Worm (Caenorhabditis elegans) whole organism, L4 larva: ENCODE data around the gene mvk-1.

ENCODE experiments used
- F37D6.2 ChIP-seq: sonication (generic microtip); optimal IDR thresholded peaks from 2 replicates; lab custom pipeline; 2016; ENCODE audit warnings: mild to moderate bottlenecking, missing genetic modification characterization, missing compliant biosample characterization
- ZK546.5 ChIP-seq, 2 experiments: sonication (generic microtip); optimal IDR thresholded peaks; 2 replicates each; lab custom pipeline; 2017; ENCODE audit warnings: missing biosample characterization in 2 of 2, missing genetic modification characterization in 2 of 2
- aha-1 ChIP-seq: fragments of 150-350 bp; peaks from one replicate; lab custom pipeline; 2014; ENCODE audit warnings: missing biosample characterization, missing genetic modification characterization
- ama-1 ChIP-seq: fragments of 150-350 bp; optimal IDR thresholded peaks from 2 replicates; lab custom pipeline; 2014; ENCODE audit warnings: inconsistent platforms, mixed read lengths
- ceh-82 ChIP-seq: sonication (generic microtip); optimal IDR thresholded peaks from 2 replicates; lab custom pipeline; 2017; ENCODE audit warnings: missing biosample characterization, missing genetic modification characterization
- cey-2 ChIP-seq: sonication (generic microtip); optimal IDR thresholded peaks from 3 replicates; lab custom pipeline; 2017; ENCODE audit warnings: missing genetic modification characterization, mild to moderate bottlenecking, missing compliant biosample characterization, antibody characterized with exemption, borderline replicate concordance; ENCODE audit not compliant: insufficient read depth
- ctbp-1 ChIP-seq: fragments of 200-800 bp; sonication (Bioruptor generic); IDR thresholded peaks from 2 replicates; pipeline ENCODE4 v1.3.6; 2022; ENCODE audit warnings: missing genetic modification reagents, missing genetic modification characterization, missing compliant biosample characterization
- daf-16 ChIP-seq, 3 experiments: sonication (generic microtip); optimal IDR thresholded peaks; 2 replicates each; lab custom pipeline; 2016 to 2017; ENCODE audit warnings: missing genetic modification characterization in 3 of 3, missing genetic modification reagents in 3 of 3, mild to moderate bottlenecking in 2 of 3, missing compliant biosample characterization in 2 of 3, missing biosample characterization in 1 of 3, moderate library complexity in 1 of 3
- daf-19 ChIP-seq: fragments of 200-800 bp; sonication (Bioruptor generic); conservative IDR thresholded peaks from 2 replicates; pipeline ENCODE4 v1.3.6; 2022; ENCODE audit warnings: missing genetic modification characterization, missing compliant biosample characterization
- dmd-6 ChIP-seq: fragments of 200-800 bp; sonication (Bioruptor generic); IDR thresholded peaks from 2 replicates; pipeline ENCODE4 v1.3.6; 2022; ENCODE audit warnings: missing genetic modification reagents, missing genetic modification characterization, missing compliant biosample characterization
- dmd-8 ChIP-seq: fragments of 200-800 bp; sonication (Bioruptor generic); IDR thresholded peaks from 2 replicates; pipeline ENCODE4 v1.3.6; 2022; ENCODE audit warnings: missing genetic modification characterization, missing compliant biosample characterization
- dpl-1 ChIP-seq: fragments of 150-350 bp; optimal IDR thresholded peaks from 2 replicates; lab custom pipeline; 2014; ENCODE audit warnings: missing biosample characterization, missing genetic modification reagents, missing genetic modification characterization
- dve-1 ChIP-seq: sonication (generic microtip); optimal IDR thresholded peaks from 2 replicates; lab custom pipeline; 2017; ENCODE audit warnings: antibody characterized with exemption, mild to moderate bottlenecking, missing genetic modification characterization, missing compliant biosample characterization; ENCODE audit not compliant: insufficient read depth
- egl-27 ChIP-seq: sonication (generic microtip); optimal IDR thresholded peaks from 3 replicates; lab custom pipeline; 2017; ENCODE audit warnings: missing biosample characterization, missing genetic modification reagents, missing genetic modification characterization
- hif-1 ChIP-seq, 2 experiments: sonication (generic microtip); optimal IDR thresholded peaks; 2 replicates each; lab custom pipeline; 2016 to 2017; ENCODE audit warnings: missing compliant biosample characterization in 2 of 2, missing genetic modification characterization in 2 of 2, missing genetic modification reagents in 2 of 2, missing genotype in 2 of 2, mild to moderate bottlenecking in 1 of 2
- hlh-11 ChIP-seq: fragments of 200-800 bp; sonication (Bioruptor generic); optimal IDR thresholded peaks from 2 replicates; lab custom pipeline; 2018; ENCODE audit warnings: mild to moderate bottlenecking, missing genetic modification characterization, missing compliant biosample characterization
- hlh-30 ChIP-seq: sonication (generic microtip); optimal IDR thresholded peaks from 2 replicates; lab custom pipeline; 2017; ENCODE audit warnings: antibody characterized with exemption, mild to moderate bottlenecking, missing genetic modification characterization, missing compliant biosample characterization; ENCODE audit not compliant: insufficient read depth
- jun-1 ChIP-seq: fragments of 150-350 bp; optimal IDR thresholded peaks from 2 replicates; lab custom pipeline; 2014; ENCODE audit warnings: missing biosample characterization, missing genetic modification reagents, missing genetic modification characterization
- lin-1 ChIP-seq: fragments of 200-800 bp; sonication (Bioruptor generic); IDR thresholded peaks from 2 replicates; pipeline ENCODE4 v1.3.6; 2022; ENCODE audit warnings: missing genetic modification reagents, missing genetic modification characterization, missing compliant biosample characterization
- lin-39 ChIP-seq: fragments of 150-350 bp; optimal IDR thresholded peaks from 2 replicates; lab custom pipeline; 2014; ENCODE audit warnings: missing biosample characterization, missing genetic modification reagents, missing genetic modification characterization
- lsy-2 ChIP-seq, 2 experiments: fragments of 150-350 bp in 1 of 2; sonication (generic microtip) in 1 of 2; optimal IDR thresholded peaks; 2 replicates each; lab custom pipeline; 2014 to 2017; ENCODE audit warnings: missing biosample characterization in 2 of 2, missing genetic modification characterization in 2 of 2
- madf-9 ChIP-seq: fragments of 200-800 bp; sonication (Bioruptor generic); conservative IDR thresholded peaks from 2 replicates; pipeline ENCODE4 v1.3.6; 2022; ENCODE audit warnings: missing genetic modification reagents, missing genetic modification characterization, missing compliant biosample characterization
- mdl-1 ChIP-seq, 2 experiments: fragments of 150-350 bp in 1 of 2; sonication (generic microtip) in 1 of 2; optimal IDR thresholded peaks; 2 replicates each; lab custom pipeline; 2014 to 2017; ENCODE audit warnings: missing biosample characterization in 2 of 2, missing genetic modification characterization in 2 of 2
- mdt-29 ChIP-seq: fragments of 200-800 bp; sonication (Bioruptor generic); IDR thresholded peaks from 2 replicates; pipeline ENCODE4 v1.3.6; 2022; ENCODE audit warnings: missing genetic modification reagents, missing genetic modification characterization, missing compliant biosample characterization
- mep-1 ChIP-seq: fragments of 150-350 bp; sonication (generic microtip); optimal IDR thresholded peaks from 3 replicates; lab custom pipeline; 2014; ENCODE audit warnings: missing biosample characterization, missing genetic modification characterization
- nhr-11 ChIP-seq: fragments of 150-350 bp; optimal IDR thresholded peaks from 2 replicates; lab custom pipeline; 2014; ENCODE audit warnings: missing biosample characterization, missing genetic modification characterization
- nhr-111 ChIP-seq: fragments of 200-800 bp; sonication (Bioruptor generic); optimal IDR thresholded peaks from 2 replicates; lab custom pipeline; 2018; ENCODE audit warnings: mild to moderate bottlenecking, missing genetic modification characterization, missing compliant biosample characterization
- nhr-28 ChIP-seq: fragments of 150-350 bp; optimal IDR thresholded peaks from 2 replicates; lab custom pipeline; 2014; ENCODE audit warnings: missing biosample characterization, missing genetic modification characterization
- nhr-42 ChIP-seq: fragments of 200-800 bp; sonication (Bioruptor generic); IDR thresholded peaks from 2 replicates; pipeline ENCODE4 v1.3.6; 2022; ENCODE audit warnings: missing genetic modification characterization, missing compliant biosample characterization
- nhr-48 ChIP-seq: sonication (generic microtip); optimal IDR thresholded peaks from 2 replicates; lab custom pipeline; 2016; ENCODE audit warnings: mild to moderate bottlenecking, missing genetic modification characterization, missing compliant biosample characterization
- nhr-77 ChIP-seq: fragments of 150-350 bp; optimal IDR thresholded peaks from 2 replicates; lab custom pipeline; 2014; ENCODE audit warnings: missing biosample characterization, missing genetic modification characterization
- snpc-4 ChIP-seq: fragments of 150-350 bp; optimal IDR thresholded peaks from 2 replicates; lab custom pipeline; 2014; ENCODE audit warnings: missing biosample characterization, missing genetic modification characterization
- unc-130 ChIP-seq: sonication (generic microtip); optimal IDR thresholded peaks from 2 replicates; lab custom pipeline; 2016; ENCODE audit warnings: missing genetic modification reagents, missing genetic modification characterization, missing compliant biosample characterization
- unc-62 ChIP-seq, 3 experiments: fragments of 150-350 bp in 1 of 3; sonication (generic microtip); optimal IDR thresholded peaks in 2 of 3; peaks in 1 of 3; 1 replicate in 1 of 3; 2 replicates in 2 of 3; lab custom pipeline; 2014 to 2017; ENCODE audit warnings: missing biosample characterization in 3 of 3, missing genetic modification characterization in 3 of 3, missing genetic modification reagents in 3 of 3, missing genotype in 1 of 3
- zag-1 ChIP-seq: fragments of 150-350 bp; optimal IDR thresholded peaks from 2 replicates; lab custom pipeline; 2014; ENCODE audit warnings: missing biosample characterization, missing genetic modification characterization
- zip-11 ChIP-seq: fragments of 200-800 bp; sonication (Bioruptor generic); IDR thresholded peaks from 2 replicates; pipeline ENCODE4 v1.3.6; 2022; ENCODE audit warnings: missing genetic modification characterization, missing compliant biosample characterization
- ztf-11 ChIP-seq: fragments of 150-350 bp; optimal IDR thresholded peaks from 2 replicates; lab custom pipeline; 2014; ENCODE audit warnings: missing biosample characterization, missing genetic modification characterization

mvk-1 gene

DNA sequence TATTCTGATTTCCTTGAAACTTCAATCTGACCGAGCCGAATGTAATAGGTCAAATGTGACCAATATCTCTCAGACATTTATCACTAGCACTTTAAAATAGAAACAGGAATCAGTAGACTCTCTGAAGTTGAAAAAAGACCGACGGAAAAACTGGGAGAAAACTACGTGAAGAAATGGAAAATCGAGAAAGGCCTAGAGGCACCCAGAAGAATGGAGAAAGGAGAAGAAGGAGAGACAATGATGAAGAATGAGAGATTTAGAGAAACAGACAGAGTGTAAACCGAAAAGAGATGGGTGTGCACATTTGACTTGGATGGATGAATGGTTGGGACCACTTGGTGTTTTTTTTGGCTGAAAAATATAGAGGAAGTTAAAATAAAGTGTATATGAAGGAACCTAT is 34.0 kb upstream of the mvk-1 start (continued):
- no peak for TF ChIP-seq unc-130 (GFP tag; lab: Kevin White, UChicago)
- no peak for TF ChIP-seq dmd-8 (GFP tag; lab: Robert Waterston, UW)
- no peak for TF ChIP-seq lin-1 (GFP tag; lab: Robert Waterston, UW)
- TF ChIP-seq zag-1 (tag; lab: Kevin White, UChicago): no peak
- TF ChIP-seq nhr-48: peak; percentile 22
- 0 out of 2 replicates have a peak, but pooled peaks have one; percentile 7 for TF ChIP-seq ctbp-1
- TF ChIP-seq dmd-6 (GFP tag; lab: Robert Waterston, UW): no peak
- no peak for TF ChIP-seq daf-19 (GFP tag; lab: Robert Waterston, UW)
- peak; percentile 35 for TF ChIP-seq dpl-1
- TF ChIP-seq nhr-111: no peak
- peak; percentile 62 for TF ChIP-seq mep-1 (tag; lab: Kevin White, UChicago)
- TF ChIP-seq nhr-42 (GFP tag; lab: Robert Waterston, UW): no peak
- peak; percentile 65 for TF ChIP-seq nhr-28 (tag; lab: Kevin White, UChicago)
- TF ChIP-seq madf-9 (GFP tag; lab: Robert Waterston, UW): no peak
- peak; percentile 62 for TF ChIP-seq mdt-29 (GFP tag; lab: Robert Waterston, UW)
- TF ChIP-seq cey-2 (tag; lab: Kevin White, UChicago): no peak
- TF ChIP-seq daf-16 (GFP tag; optimal IDR thresholded peaks at IDR 0.05; lab: Kevin White, UChicago): peak in 1 of 2 experiments; percentile 76
- TF ChIP-seq daf-16 (tag; optimal IDR thresholded peaks at IDR 0.05; lab: Kevin White, UChicago): peak; percentile 19
- TF ChIP-seq zip-11 (GFP tag; lab: Robert Waterston, UW): no peak

DNA sequence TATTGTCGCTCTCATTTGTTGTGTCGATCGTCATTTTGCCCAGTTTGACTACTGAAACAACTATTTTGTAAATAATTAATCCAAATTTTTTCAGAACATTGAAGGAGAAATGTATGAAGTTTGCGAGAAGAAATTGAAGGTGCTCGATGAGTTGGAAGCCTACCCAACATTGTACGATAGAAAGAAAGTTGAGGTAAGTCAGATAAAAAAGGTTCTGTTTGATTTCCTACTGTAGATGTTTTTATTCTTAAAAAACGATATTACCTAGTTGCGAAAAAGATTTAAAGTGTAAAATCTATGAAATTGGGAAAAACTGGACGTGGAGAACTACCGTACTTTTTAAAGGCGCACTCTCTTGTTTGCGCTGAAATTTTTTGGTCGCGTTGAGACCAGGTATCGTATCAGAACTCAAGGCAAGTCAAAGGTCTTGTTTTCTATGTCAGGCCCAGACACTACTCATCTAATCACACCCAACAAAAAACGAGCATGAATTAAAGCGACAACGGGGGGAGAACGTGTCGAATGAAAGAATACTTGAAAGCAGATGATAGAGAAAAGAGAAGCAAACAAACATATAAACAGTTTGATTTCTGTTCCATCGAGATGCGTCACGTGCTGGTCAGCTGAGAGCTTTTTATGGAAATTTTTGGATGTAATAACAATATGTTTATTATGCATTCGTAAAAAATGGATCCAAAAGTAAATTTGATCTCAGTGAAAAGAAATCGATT is 32.6 kb upstream of the mvk-1 start, which contains the start of gene efk-1:
Gene efk-1 (minus strand): TSS at position 51 of the 731 bp plus-strand sequence.
- 0 out of 2 replicates have a peak, but pooled peaks have one; percentile 22 for TF ChIP-seq mdt-29 (GFP tag; lab: Robert Waterston, UW)
- TF ChIP-seq hlh-30 (tag; lab: Kevin White, UChicago): peak; percentile 82
- TF ChIP-seq egl-27: no peak
- 0 out of 2 replicates have a peak, but pooled peaks have one; percentile 17 for TF ChIP-seq lin-1 (GFP tag; lab: Robert Waterston, UW)
- TF ChIP-seq lsy-2 (tag; optimal IDR thresholded peaks at IDR 0.05; lab: Kevin White, UChicago): peak in 1 of 2 experiments; percentile 34
- TF ChIP-seq hif-1 (tag; optimal IDR thresholded peaks at IDR 0.05; lab: Kevin White, UChicago): peak; percentile 56 to 97
- no peak for TF ChIP-seq ztf-11 (tag; lab: Kevin White, UChicago)
- TF ChIP-seq nhr-77: peak; percentile 53
- TF ChIP-seq jun-1: no peak
- no peak for TF ChIP-seq ceh-82 (tag; lab: Kevin White, UChicago)
- peak; percentile 20 for TF ChIP-seq mep-1 (tag; lab: Kevin White, UChicago)
- no peak for TF ChIP-seq snpc-4 (tag; lab: Kevin White, UChicago)
- TF ChIP-seq mdl-1 (tag; optimal IDR thresholded peaks at IDR 0.05; lab: Kevin White, UChicago): peak in 1 of 2 experiments; percentile 37
- peak; percentile 20 for TF ChIP-seq nhr-11 (tag; lab: Kevin White, UChicago)
- TF ChIP-seq ama-1 (lab: Kevin White, UChicago): peak; percentile 6
- TF ChIP-seq dmd-6 (GFP tag; lab: Robert Waterston, UW): peak; percentile 33; the same call in 1 of the 2 replicates
- no peak for TF ChIP-seq lin-39 (tag; lab: Kevin White, UChicago)
- peak; percentile 42 for TF ChIP-seq nhr-28 (tag; lab: Kevin White, UChicago)
- TF ChIP-seq aha-1 (tag; lab: Kevin White, UChicago): peak; percentile 94
- peak; percentile 82 for TF ChIP-seq dve-1 (tag; lab: Kevin White, UChicago)
- TF ChIP-seq F37D6.2 (tag; lab: Kevin White, UChicago): no peak
- no peak for TF ChIP-seq daf-16 (GFP tag; optimal IDR thresholded peaks at IDR 0.05; lab: Kevin White, UChicago)
- TF ChIP-seq daf-16 (tag; optimal IDR thresholded peaks at IDR 0.05; lab: Kevin White, UChicago): peak; percentile 91
- peak; percentile 79 for TF ChIP-seq hlh-11

DNA sequence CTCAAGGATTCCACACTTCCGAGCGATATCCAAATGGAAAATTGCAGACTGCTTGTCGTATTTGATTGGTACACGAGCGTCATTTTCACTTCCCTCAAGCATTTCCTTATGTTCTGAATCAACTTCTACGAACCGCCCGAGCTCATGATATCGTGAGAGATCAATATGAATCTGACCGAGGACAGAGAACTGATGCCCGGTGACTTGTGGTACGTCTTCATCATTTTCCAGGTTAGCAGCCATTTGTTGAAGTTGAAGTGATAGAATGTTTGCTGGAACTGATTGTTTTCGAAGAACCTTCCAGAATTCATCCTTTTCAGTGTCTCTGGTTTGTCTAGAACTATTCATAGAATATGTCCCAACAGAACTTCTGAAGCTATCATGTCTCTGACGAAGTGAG is 30.6 kb upstream of the mvk-1 start:
- TF ChIP-seq aha-1 (tag; lab: Kevin White, UChicago) (peak; percentile 92), unc-62 (GFP tag; optimal IDR thresholded peaks at IDR 0.05 in 1 of 2; lab: Kevin White, UChicago) (peak in 1 of 2 experiments; percentile 63), unc-62 (tag; optimal IDR thresholded peaks at IDR 0.05; lab: Kevin White, UChicago) (no peak), ZK546.5 (tag; optimal IDR thresholded peaks at IDR 0.05; lab: Kevin White, UChicago) (no peak)
